Fruit fly (Drosophila melanogaster) whole organism, embryonic: Measurements from ENCODE around the gene CG10996.

Experiments
- ATbp ChIP-seq: fragments of 200-800 bp; sonication (Bioruptor generic); optimal IDR thresholded peaks from 2 replicates; lab custom pipeline; 2017; ENCODE audit warnings: missing biosample characterization, mild to moderate bottlenecking, missing genetic modification characterization, missing genetic modification reagents
- CG12659 ChIP-seq: fragments of 200-800 bp; sonication (Bioruptor generic); optimal IDR thresholded peaks from 3 replicates; lab custom pipeline; 2017; ENCODE audit warnings: mild to moderate bottlenecking, missing biosample characterization, missing genetic modification reagents, missing genetic modification characterization
- CG2120 ChIP-seq: fragments of 200-800 bp; sonication (Bioruptor generic); optimal IDR thresholded peaks from 3 replicates; lab custom pipeline; 2016; ENCODE audit warnings: missing biosample characterization, missing genetic modification characterization
- CG32532 ChIP-seq: fragments of 200-800 bp; sonication (Bioruptor generic); IDR thresholded peaks from 2 replicates; pipeline ENCODE4 v1.3.6; 2022; ENCODE audit warnings: missing biosample characterization, missing genetic modification characterization
- CG43689 ChIP-seq: fragments of 200-800 bp; sonication (Bioruptor generic); IDR thresholded peaks from 2 replicates; pipeline ENCODE4 v1.3.6; 2022; ENCODE audit warnings: missing biosample characterization, missing genetic modification characterization
- CG4404 ChIP-seq: fragments of 200-800 bp; sonication (Bioruptor generic); IDR thresholded peaks from 2 replicates; pipeline ENCODE4 v1.3.6; 2022; ENCODE audit warnings: missing biosample characterization, missing genetic modification characterization
- CG6854 ChIP-seq: fragments of 200-800 bp; sonication (Bioruptor generic); optimal IDR thresholded peaks from 3 replicates; lab custom pipeline; 2017; ENCODE audit warnings: missing biosample characterization, mild to moderate bottlenecking, missing genetic modification characterization
- CG8478 ChIP-seq: fragments of >200 bp; optimal IDR thresholded peaks from 2 replicates; lab custom pipeline; 2018
- HHEX ChIP-seq: fragments of 200-800 bp; sonication (Bioruptor generic); optimal IDR thresholded peaks from 3 replicates; lab custom pipeline; 2017; ENCODE audit warnings: missing biosample characterization, mild to moderate bottlenecking, missing genetic modification characterization, missing genetic modification reagents
- Lim3 ChIP-seq: fragments of 200-800 bp; sonication (Bioruptor generic); IDR thresholded peaks from 2 replicates; pipeline ENCODE4 v1.3.6; 2022; ENCODE audit warnings: missing biosample characterization, missing genetic modification characterization
- Optix ChIP-seq: fragments of 200-800 bp; sonication (Bioruptor generic); IDR thresholded peaks from 3 replicates; pipeline ENCODE4 v1.3.6; 2022; ENCODE audit warnings: missing biosample characterization, missing genetic modification characterization
- lbe ChIP-seq: fragments of 200-800 bp; sonication (Bioruptor generic); optimal IDR thresholded peaks from 2 replicates; lab custom pipeline; 2016; ENCODE audit warnings: missing biosample characterization, mild to moderate bottlenecking, missing genetic modification characterization
- sd ChIP-seq: fragments of 200-800 bp; sonication (Bioruptor generic); optimal IDR thresholded peaks from 3 replicates; lab custom pipeline; 2018; ENCODE audit warnings: missing biosample characterization, mild to moderate bottlenecking, missing genetic modification characterization, moderate library complexity
- zen ChIP-seq: fragments of 200-800 bp; sonication (Bioruptor generic); optimal IDR thresholded peaks from 3 replicates; lab custom pipeline; 2018; ENCODE audit warnings: missing biosample characterization, mild to moderate bottlenecking, missing genetic modification characterization, moderate library complexity

dm6 chrX:13747052-13747451 lies 50.4 kb downstream of the CG10996 start:
- no peak for TF ChIP-seq CG2120 (GFP tag; lab: Kevin White, UChicago)
- no peak for TF ChIP-seq zen (tag; lab: Kevin White, UChicago)
- TF ChIP-seq CG6854 (GFP tag; lab: Kevin White, UChicago): no peak
- no peak for TF ChIP-seq Lim3 (GFP tag; lab: Robert Waterston, UW)
- TF ChIP-seq sd (tag; lab: Kevin White, UChicago): no peak
- no peak for TF ChIP-seq CG32532 (GFP tag; lab: Robert Waterston, UW)
- TF ChIP-seq CG12659 (GFP tag; lab: Kevin White, UChicago): no peak
- no peak for TF ChIP-seq Optix (GFP tag; lab: Robert Waterston, UW)
- no peak for TF ChIP-seq CG43689 (GFP tag; lab: Robert Waterston, UW)
- no peak for TF ChIP-seq ATbp (GFP tag; lab: Kevin White, UChicago)
- TF ChIP-seq CG8478 (lab: Kevin White, UChicago): no peak
- no peak for TF ChIP-seq HHEX (GFP tag; lab: Kevin White, UChicago)
- TF ChIP-seq lbe: no peak
- TF ChIP-seq CG4404: no peak
